Fruit fly (Drosophila melanogaster): Measurements from ENCODE around the gene slp2.

Gene slp2

dm6 chr2L:3832249-3832675 lies 4.4 kb upstream of the slp2 start (continued):
- TF ChIP-seq CG6683 (GFP tag; optimal IDR thresholded peaks at IDR 0.05) (peak; percentile 82), CG8765 (GFP tag; IDR thresholded peaks at IDR 0.05) (peak; percentile 96), CG8359 (GFP tag; optimal IDR thresholded peaks at IDR 0.05; ENCODE audit: borderline replicate concordance) (peak; percentile 94), mirr (GFP tag; optimal IDR thresholded peaks at IDR 0.05) (peak; percentile 74), ftz-f1 (GFP tag; optimal IDR thresholded peaks at IDR 0.05) (peak; percentile 24), jigr1 (GFP tag; IDR thresholded peaks at IDR 0.05) (peak; percentile 86; the same call in 2 of the 3 replicates), Hr78 (GFP tag; optimal IDR thresholded peaks at IDR 0.05) (peak in 1 of 2 experiments; percentile 94), Sin3A (optimal IDR thresholded peaks at IDR 0.05) (no peak), CG3726 (GFP tag; IDR thresholded peaks at IDR 0.05) (peak; percentile 95), ATbp (GFP tag; optimal IDR thresholded peaks at IDR 0.05) (peak; percentile 98), Lpt (GFP tag; optimal IDR thresholded peaks at IDR 0.05) (no peak), CG34422 (GFP tag; IDR thresholded peaks at IDR 0.05) (peak; percentile 97), CG10147 (GFP tag; optimal IDR thresholded peaks at IDR 0.05) (peak; percentile 90), CG31365 (tag; optimal IDR thresholded peaks at IDR 0.05) (peak; percentile 87), Sry-β (GFP tag; optimal IDR thresholded peaks at IDR 0.05) (peak; percentile 75), CG2120 (GFP tag; optimal IDR thresholded peaks at IDR 0.05) (peak; percentile 76), E2f1 (GFP tag; IDR thresholded peaks at IDR 0.05) (peak; percentile 95), pb (GFP tag; optimal IDR thresholded peaks at IDR 0.05) (peak; percentile 94), Ada2b (GFP tag; IDR thresholded peaks at IDR 0.05) (peak; percentile 93), jing (GFP tag; optimal IDR thresholded peaks at IDR 0.05) (peak; percentile 97), CG8944 (GFP tag; optimal IDR thresholded peaks at IDR 0.05) (peak; percentile 96), caup (GFP tag; optimal IDR thresholded peaks at IDR 0.05; ENCODE audit: severe bottlenecking) (peak; percentile 91), Doc2 (GFP tag; IDR thresholded peaks at IDR 0.05) (peak; percentile 68; the same call in 1 of the 2 replicates), CG6854 (GFP tag; optimal IDR thresholded peaks at IDR 0.05) (peak; percentile 75), Atf-2 (GFP tag; optimal IDR thresholded peaks at IDR 0.05) (peak; percentile 96), Neu2 (GFP tag; optimal IDR thresholded peaks at IDR 0.05; ENCODE audit: borderline replicate concordance) (peak; percentile 84), Usf (GFP tag; optimal IDR thresholded peaks at IDR 0.05) (peak; percentile 94), CG9797 (GFP tag; optimal IDR thresholded peaks at IDR 0.05) (peak; percentile 73), zfh1 (GFP tag; IDR thresholded peaks at IDR 0.05) (peak; percentile 99), Atf6 (GFP tag; IDR thresholded peaks at IDR 0.05) (peak; percentile 79), CG12299 (tag; optimal IDR thresholded peaks at IDR 0.05) (peak; percentile 91), Awh (GFP tag; IDR thresholded peaks at IDR 0.05) (peak; percentile 97), CG10462 (GFP tag; optimal IDR thresholded peaks at IDR 0.05) (peak; percentile 96), CG9932 (GFP tag; IDR thresholded peaks at IDR 0.05) (peak; percentile 64), cad (GFP tag; optimal IDR thresholded peaks at IDR 0.05) (no peak), cato (GFP tag; optimal IDR thresholded peaks at IDR 0.05; ENCODE audit: borderline replicate concordance) (peak; percentile 93), NFAT (GFP tag; IDR thresholded peaks at IDR 0.05) (peak; percentile 77), Sox102F (GFP tag; optimal IDR thresholded peaks at IDR 0.05) (peak; percentile 97), CG17385 (GFP tag; optimal IDR thresholded peaks at IDR 0.05) (peak; percentile 90), NfI (GFP tag; optimal IDR thresholded peaks at IDR 0.05) (peak; percentile 91), CG30431 (GFP tag; optimal IDR thresholded peaks at IDR 0.05) (peak; percentile 99), NC2α (GFP tag; optimal IDR thresholded peaks at IDR 0.05) (peak; percentile 94), unc-4 (GFP tag; IDR thresholded peaks at IDR 0.05; ENCODE audit: partially characterized antibody) (no peak), CG8388 (GFP tag; optimal IDR thresholded peaks at IDR 0.05) (peak; percentile 97), hbn (GFP tag; IDR thresholded peaks at IDR 0.05; ENCODE audit: partially characterized antibody) (no peak), prd (optimal IDR thresholded peaks at IDR 0.05) (no peak), prd (GFP tag; IDR thresholded peaks at IDR 0.05) (peak; percentile 98), D (optimal IDR thresholded peaks at IDR 0.05) (no peak), D (GFP tag; optimal IDR thresholded peaks at IDR 0.05) (peak; percentile 99), MBD-R2 (GFP tag; IDR thresholded peaks at IDR 0.05) (peak; percentile 76), CG17186 (GFP tag; optimal IDR thresholded peaks at IDR 0.05) (peak; percentile 95)
